Worm (Caenorhabditis elegans) whole organism, L3 larva: ENCODE data around the gene ZK228.10.

Source experiments
- aly-2 ChIP-seq: fragments of 150-350 bp; optimal IDR thresholded peaks from 2 replicates; lab custom pipeline; 2014; ENCODE audit warnings: missing biosample characterization, missing genetic modification characterization
- ceh-16 ChIP-seq: sonication (generic microtip); optimal IDR thresholded peaks from 2 replicates; lab custom pipeline; 2017; ENCODE audit warnings: missing biosample characterization, missing genetic modification characterization
- ceh-28 ChIP-seq: fragments of 150-350 bp; optimal IDR thresholded peaks from 2 replicates; lab custom pipeline; 2014; ENCODE audit warnings: missing biosample characterization, missing genetic modification reagents, missing genetic modification characterization
- fos-1 ChIP-seq: fragments of 150-350 bp; optimal IDR thresholded peaks from 2 replicates; lab custom pipeline; 2014; ENCODE audit warnings: missing biosample characterization, missing genetic modification characterization
- nhr-11 ChIP-seq: fragments of 150-350 bp; optimal IDR thresholded peaks from 2 replicates; lab custom pipeline; 2014; ENCODE audit warnings: missing biosample characterization, missing genetic modification characterization
- nhr-237 ChIP-seq: fragments of 150-350 bp; optimal IDR thresholded peaks from 2 replicates; lab custom pipeline; 2014; ENCODE audit warnings: missing biosample characterization, missing genetic modification characterization
- nhr-28 ChIP-seq: fragments of 150-350 bp; optimal IDR thresholded peaks from 2 replicates; lab custom pipeline; 2014; ENCODE audit warnings: missing biosample characterization, missing genetic modification characterization
- nhr-76 ChIP-seq: fragments of 150-350 bp; sonication (generic microtip); optimal IDR thresholded peaks from 5 replicates; lab custom pipeline; 2014; ENCODE audit warnings: missing biosample characterization, missing genetic modification characterization
- nhr-77 ChIP-seq: fragments of 150-350 bp; optimal IDR thresholded peaks from 2 replicates; lab custom pipeline; 2014; ENCODE audit warnings: missing biosample characterization, missing genetic modification characterization
- snpc-4 ChIP-seq: fragments of 150-350 bp; optimal IDR thresholded peaks from 2 replicates; lab custom pipeline; 2014; ENCODE audit warnings: missing biosample characterization, missing genetic modification characterization
- unc-39 ChIP-seq: sonication (generic microtip); optimal IDR thresholded peaks from 4 replicates; lab custom pipeline; 2017; ENCODE audit warnings: missing biosample characterization, missing genetic modification characterization
- ztf-4 ChIP-seq: fragments of 150-350 bp; optimal IDR thresholded peaks from 2 replicates; lab custom pipeline; 2014; ENCODE audit warnings: missing biosample characterization, missing genetic modification characterization

DNA sequence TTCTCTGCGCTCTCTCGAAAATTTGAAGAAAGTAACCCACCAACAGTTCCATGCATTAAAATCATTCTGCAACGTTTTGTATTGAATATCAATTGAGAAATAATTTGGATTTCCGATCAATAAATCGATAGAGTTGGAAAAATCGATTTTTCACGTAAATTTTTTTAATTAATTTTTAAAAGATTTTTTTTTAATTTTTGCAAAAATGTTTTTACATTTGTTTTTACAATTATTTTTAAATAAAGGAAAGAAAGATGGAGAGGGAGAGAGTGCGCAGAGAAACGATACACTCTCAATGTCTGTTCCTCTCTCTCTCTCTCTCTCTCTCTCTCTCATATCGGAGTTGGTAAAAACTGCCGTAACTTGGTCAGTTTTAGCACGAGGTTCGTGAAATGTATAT, 31.1 kb upstream of the ZK228.10 start, which contains the start of gene ZK262.19:
- TF ChIP-seq unc-39 (tag; lab: Kevin White, UChicago) (no peak), ceh-28 (no peak), fos-1 (tag; lab: Kevin White, UChicago) (no peak), ceh-16 (no peak), nhr-11 (tag; lab: Kevin White, UChicago) (no peak), nhr-28 (no peak), ztf-4 (tag; lab: Kevin White, UChicago) (no peak), nhr-76 (tag; lab: Kevin White, UChicago) (no peak), snpc-4 (tag; lab: Kevin White, UChicago) (no peak), nhr-237 (tag; lab: Kevin White, UChicago) (no peak), nhr-77 (tag; lab: Kevin White, UChicago) (no peak), aly-2 (tag; lab: Kevin White, UChicago) (no peak)
